Fruit fly (Drosophila melanogaster) whole organism, prepupa: ENCODE measurements around the gene E5.

Experiments
- CG31627 ChIP-seq: fragments of 200-800 bp; sonication (Bioruptor generic); optimal IDR thresholded peaks from 3 replicates; lab custom pipeline; 2016; ENCODE audit warnings: missing biosample characterization, missing genetic modification characterization
- CG34406 ChIP-seq: fragments of 200-800 bp; sonication (Bioruptor generic); optimal IDR thresholded peaks from 3 replicates; lab custom pipeline; 2016; ENCODE audit warnings: missing biosample characterization, missing genetic modification characterization
- CG6792 ChIP-seq: fragments of 200-800 bp; sonication (Bioruptor generic); optimal IDR thresholded peaks from 3 replicates; lab custom pipeline; 2016; ENCODE audit warnings: missing biosample characterization, missing genetic modification characterization
- Eip93F ChIP-seq: fragments of 200-800 bp; sonication (Bioruptor generic); optimal IDR thresholded peaks from 2 replicates; lab custom pipeline; 2016; ENCODE audit warnings: missing biosample characterization, mild to moderate bottlenecking, missing genetic modification characterization
- Gug ChIP-seq: fragments of 200-800 bp; sonication (Bioruptor generic); IDR thresholded peaks from 2 replicates; pipeline ENCODE4 v1.3.6; 2022; ENCODE audit warnings: missing biosample characterization, missing genetic modification characterization
- Hr38 ChIP-seq: sonication (Bioruptor generic); optimal IDR thresholded peaks from 2 replicates; lab custom pipeline; 2016; ENCODE audit warnings: missing biosample characterization, missing genetic modification characterization
- Hr4 ChIP-seq: fragments of 200-800 bp; sonication (Bioruptor generic); optimal IDR thresholded peaks from 3 replicates; lab custom pipeline; 2016; ENCODE audit warnings: missing biosample characterization, missing genetic modification characterization
- OdsH ChIP-seq: fragments of 200-800 bp; sonication (Bioruptor generic); optimal IDR thresholded peaks from 3 replicates; lab custom pipeline; 2016; ENCODE audit warnings: missing biosample characterization, missing genetic modification characterization
- cyc ChIP-seq: fragments of 200-800 bp; sonication (Bioruptor generic); optimal IDR thresholded peaks from 3 replicates; lab custom pipeline; 2016; ENCODE audit warnings: missing biosample characterization, missing genetic modification characterization
- eg ChIP-seq: fragments of 200-800 bp; sonication (Bioruptor generic); IDR thresholded peaks from 3 replicates; pipeline ENCODE4 v1.3.6; 2022; ENCODE audit warnings: missing biosample characterization, missing genetic modification characterization
- fd85E ChIP-seq: fragments of 200-800 bp; sonication (Bioruptor generic); optimal IDR thresholded peaks from 3 replicates; lab custom pipeline; 2016; ENCODE audit warnings: missing biosample characterization, missing genetic modification characterization
- svp ChIP-seq: fragments of 200-800 bp; sonication (Bioruptor generic); peaks from one replicate; lab custom pipeline; 2016; ENCODE audit warnings: missing biosample characterization, missing genetic modification characterization

- peak; percentile 75 for TF ChIP-seq svp
- TF ChIP-seq fd85E (GFP tag; lab: Kevin White, UChicago): no peak
- peak; percentile 61; the same call in 2 of the 3 replicates for TF ChIP-seq eg
- TF ChIP-seq Eip93F (GFP tag; lab: Kevin White, UChicago): no peak
- no peak for TF ChIP-seq Hr38 (GFP tag; lab: Kevin White, UChicago)
- peak; percentile 21 for TF ChIP-seq CG6792 (GFP tag; lab: Kevin White, UChicago)
- TF ChIP-seq CG34406 (GFP tag; lab: Kevin White, UChicago): peak; percentile 23
- no peak for TF ChIP-seq CG31627 (GFP tag; lab: Kevin White, UChicago)
- no peak for TF ChIP-seq Hr4 (GFP tag; lab: Kevin White, UChicago)
- TF ChIP-seq Gug (GFP tag; lab: Robert Waterston, UW): 0 out of 2 replicates have a peak, but pooled peaks have one; percentile 41
- peak; percentile 47 for TF ChIP-seq OdsH (GFP tag; lab: Kevin White, UChicago)
- peak; percentile 24 for TF ChIP-seq cyc (GFP tag; lab: Kevin White, UChicago)
These were observed 31.1 kb downstream of the E5 start for dm6 chr3R:13843611-13844010.
